Fruit fly (Drosophila melanogaster): ENCODE results near the gene Jig.

The Jig gene

DNA sequence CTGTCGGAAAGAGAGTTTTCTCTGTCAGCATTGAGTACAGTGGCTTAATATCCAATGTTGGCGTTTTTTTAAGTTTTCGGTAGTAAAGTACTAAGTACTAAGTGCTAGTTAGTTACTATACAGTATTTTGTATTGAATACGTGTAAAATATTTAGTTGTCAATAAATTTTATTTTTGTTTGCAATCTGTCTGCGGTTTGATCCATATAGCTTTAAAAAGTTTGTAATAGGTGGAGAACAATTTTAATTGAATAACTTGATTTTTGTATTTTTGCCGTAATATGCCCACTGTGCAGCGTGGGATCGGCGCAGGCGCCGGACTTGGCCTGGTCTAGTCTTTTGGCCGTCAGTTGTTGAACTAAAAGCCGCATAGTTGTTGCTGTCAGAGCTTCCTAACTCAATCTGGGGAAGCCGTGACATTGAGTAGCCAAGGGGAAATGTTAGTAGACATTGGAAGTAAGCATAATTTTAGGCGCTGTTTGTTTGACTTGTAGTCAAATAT, 2.3 kb upstream of the Jig start (continued):
- TF ChIP-seq tin (GFP tag; optimal IDR thresholded peaks at IDR 0.05): peak; percentile 89
- TF ChIP-seq ham (GFP tag; IDR thresholded peaks at IDR 0.05): peak; percentile 68
- TF ChIP-seq CG4424 (GFP tag; optimal IDR thresholded peaks at IDR 0.05): peak; percentile 89
- no peak for TF ChIP-seq CG15073 (GFP tag; optimal IDR thresholded peaks at IDR 0.05)
- TF ChIP-seq CG18262 (tag; optimal IDR thresholded peaks at IDR 0.05): peak; percentile 91
- peak; percentile 92 for TF ChIP-seq Atf6 (GFP tag; IDR thresholded peaks at IDR 0.05)
- TF ChIP-seq gsb (GFP tag; IDR thresholded peaks at IDR 0.05): peak; percentile 65
- TF ChIP-seq tgo (GFP tag; IDR thresholded peaks at IDR 0.05): peak; percentile 84
- peak; percentile 88 for TF ChIP-seq shn (GFP tag; optimal IDR thresholded peaks at IDR 0.05)
- peak; percentile 90 for TF ChIP-seq tio (GFP tag; optimal IDR thresholded peaks at IDR 0.05)
- TF ChIP-seq Tbp (GFP tag; optimal IDR thresholded peaks at IDR 0.05): no peak
- 0 out of 2 replicates have a peak, but pooled peaks have one; percentile 36 for TF ChIP-seq Gsc (GFP tag; IDR thresholded peaks at IDR 0.05)
- 0 out of 2 replicates have a peak, but pooled peaks have one; percentile 23 for TF ChIP-seq cas (GFP tag; IDR thresholded peaks at IDR 0.05)
- no peak for TF ChIP-seq hkb (optimal IDR thresholded peaks at IDR 0.05)
- peak; percentile 93 for TF ChIP-seq hkb (GFP tag; IDR thresholded peaks at IDR 0.05)
- peak; percentile 78 for TF ChIP-seq CG10366 (GFP tag; IDR thresholded peaks at IDR 0.05)
- peak; percentile 83 for TF ChIP-seq CG1792 (GFP tag; optimal IDR thresholded peaks at IDR 0.05)
- peak; percentile 88 for TF ChIP-seq Ptx1 (GFP tag; IDR thresholded peaks at IDR 0.05)
- TF ChIP-seq zen2 (GFP tag; IDR thresholded peaks at IDR 0.05; ENCODE audit: partially characterized antibody): no peak
- TF ChIP-seq CG15011 (GFP tag; optimal IDR thresholded peaks at IDR 0.05): peak; percentile 92
- TF ChIP-seq Camta (GFP tag; optimal IDR thresholded peaks at IDR 0.05): peak; percentile 91
- no peak for TF ChIP-seq pzg (GFP tag; optimal IDR thresholded peaks at IDR 0.05)
- TF ChIP-seq Hsf (GFP tag; optimal IDR thresholded peaks at IDR 0.05): peak; percentile 93
- peak; percentile 85 for TF ChIP-seq CG6689 (GFP tag; IDR thresholded peaks at IDR 0.05)
- peak; percentile 71 for TF ChIP-seq CG11093 (GFP tag; IDR thresholded peaks at IDR 0.05)
- TF ChIP-seq Meics (GFP tag; optimal IDR thresholded peaks at IDR 0.05): peak; percentile 94
- 0 out of 3 replicates have a peak, but pooled peaks have one; percentile 19 for TF ChIP-seq CG16813 (GFP tag; IDR thresholded peaks at IDR 0.05; ENCODE audit: partially characterized antibody)
- TF ChIP-seq CG12155 (GFP tag; optimal IDR thresholded peaks at IDR 0.05): peak; percentile 84
- peak; percentile 86 for TF ChIP-seq Hr3 (GFP tag; optimal IDR thresholded peaks at IDR 0.05)
- peak; percentile 87 for TF ChIP-seq Antp (GFP tag; optimal IDR thresholded peaks at IDR 0.05)
- peak; percentile 62 for TF ChIP-seq Jarid2 (GFP tag; optimal IDR thresholded peaks at IDR 0.05)
- TF ChIP-seq Mad (GFP tag; optimal IDR thresholded peaks at IDR 0.05): peak; percentile 75
- TF ChIP-seq gsb-n (tag; optimal IDR thresholded peaks at IDR 0.05): peak; percentile 84
- TF ChIP-seq CG13296 (GFP tag; optimal IDR thresholded peaks at IDR 0.05): peak; percentile 95
- peak; percentile 93 for TF ChIP-seq nau (GFP tag; optimal IDR thresholded peaks at IDR 0.05)
- peak; percentile 82 for TF ChIP-seq ranshi (GFP tag; IDR thresholded peaks at IDR 0.05)
- TF ChIP-seq bsh (GFP tag; optimal IDR thresholded peaks at IDR 0.05): peak in 1 of 2 experiments; percentile 85
- TF ChIP-seq zfh1 (GFP tag; IDR thresholded peaks at IDR 0.05): peak; percentile 80
- no peak for TF ChIP-seq nerfin-2 (GFP tag; IDR thresholded peaks at IDR 0.05; ENCODE audit: partially characterized antibody)
- TF ChIP-seq luna (GFP tag; optimal IDR thresholded peaks at IDR 0.05): peak; percentile 78
- TF ChIP-seq CG8478 (optimal IDR thresholded peaks at IDR 0.05): no peak
- peak; percentile 69 for TF ChIP-seq NC2α (GFP tag; optimal IDR thresholded peaks at IDR 0.05)
- peak; percentile 88 for TF ChIP-seq caup (GFP tag; optimal IDR thresholded peaks at IDR 0.05; ENCODE audit: severe bottlenecking)
- no peak for TF ChIP-seq zen (tag; optimal IDR thresholded peaks at IDR 0.05)
- TF ChIP-seq CG10543 (GFP tag; optimal IDR thresholded peaks at IDR 0.05): peak; percentile 93
- no peak for TF ChIP-seq Opbp (GFP tag; IDR thresholded peaks at IDR 0.05; ENCODE audit: partially characterized antibody)
- peak; percentile 92 for TF ChIP-seq CG13624 (GFP tag; optimal IDR thresholded peaks at IDR 0.05)
- TF ChIP-seq Fer1 (GFP tag; optimal IDR thresholded peaks at IDR 0.05): peak; percentile 97
- TF ChIP-seq schlank (tag; optimal IDR thresholded peaks at IDR 0.05): peak; percentile 79
- peak; percentile 73 for TF ChIP-seq CG16815 (GFP tag; optimal IDR thresholded peaks at IDR 0.05)
- TF ChIP-seq CG33557 (GFP tag; optimal IDR thresholded peaks at IDR 0.05): no peak
